Worm (Caenorhabditis elegans): Measurements from ENCODE around the gene T27A10.2.

DNA sequence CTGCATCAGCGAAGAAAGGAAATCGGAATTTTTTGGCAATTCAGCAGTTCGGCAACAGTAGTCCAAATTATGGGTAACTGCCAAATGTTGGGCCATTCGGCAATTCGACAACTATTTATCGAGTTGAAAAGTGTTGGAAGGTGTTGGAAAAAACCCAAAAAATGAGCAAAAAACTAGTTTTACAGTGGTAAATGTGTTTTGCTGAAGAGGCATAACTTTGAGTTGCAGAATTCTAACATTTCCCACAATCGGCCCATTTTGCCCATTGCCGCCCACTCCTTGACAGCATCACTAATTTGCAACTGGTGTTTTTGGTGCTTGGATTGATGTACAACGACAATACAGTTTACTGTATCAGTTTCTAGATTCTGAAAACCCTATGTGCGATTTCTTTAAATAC is 32.1 kb upstream of the T27A10.2 start:
- TF ChIP-seq mdl-1 (tag; optimal IDR thresholded peaks at IDR 0.05) (no peak), ama-1 (optimal IDR thresholded peaks at IDR 0.05) (no peak), daf-8 (GFP tag; IDR thresholded peaks at IDR 0.05) (no peak), zip-2 (tag; optimal IDR thresholded peaks at IDR 0.05) (no peak), unc-62 (GFP tag; optimal IDR thresholded peaks at IDR 0.05 in 1 of 2) (no peak), unc-62 (tag; optimal IDR thresholded peaks at IDR 0.05) (no peak)
